Worm (Caenorhabditis elegans) whole organism, L1 larva: ENCODE results near the gene K02E10.5.

Experiments
- aha-1 ChIP-seq: fragments of 150-350 bp; optimal IDR thresholded peaks from 2 replicates; lab custom pipeline; 2014; ENCODE audit warnings: missing biosample characterization, missing genetic modification characterization
- ama-1 ChIP-seq: fragments of 150-350 bp; optimal IDR thresholded peaks from 2 replicates; lab custom pipeline; 2014
- ceh-88 ChIP-seq: fragments of 200-800 bp; sonication (Bioruptor generic); IDR thresholded peaks from 2 replicates; pipeline ENCODE4 v1.3.6; 2022; ENCODE audit warnings: missing genetic modification characterization, missing compliant biosample characterization
- fkh-4 ChIP-seq: sonication (generic microtip); optimal IDR thresholded peaks from 2 replicates; lab custom pipeline; 2016; ENCODE audit warnings: missing compliant biosample characterization, missing genetic modification characterization, borderline replicate concordance
- lir-3 ChIP-seq: sonication (generic microtip); optimal IDR thresholded peaks from 2 replicates; lab custom pipeline; 2016; ENCODE audit warnings: mild to moderate bottlenecking, missing genetic modification characterization, moderate library complexity, missing compliant biosample characterization; ENCODE audit not compliant: poor library complexity
- mdl-1 ChIP-seq, 2 experiments: fragments of 150-350 bp; optimal IDR thresholded peaks; 2 replicates each; lab custom pipeline; 2014 to 2017; ENCODE audit warnings: missing biosample characterization in 2 of 2, missing genetic modification characterization in 2 of 2, inconsistent platforms in 1 of 2
- unc-130 ChIP-seq: fragments of 150-350 bp; optimal IDR thresholded peaks from 2 replicates; lab custom pipeline; 2017; ENCODE audit warnings: missing biosample characterization, missing genetic modification characterization, inconsistent platforms
- unc-30 ChIP-seq: sonication (generic microtip); optimal IDR thresholded peaks from 2 replicates; lab custom pipeline; 2017; ENCODE audit warnings: missing biosample characterization, missing genetic modification characterization
- unc-62 ChIP-seq: fragments of 150-350 bp; optimal IDR thresholded peaks from 2 replicates; lab custom pipeline; 2014; ENCODE audit warnings: missing biosample characterization, missing genetic modification reagents, missing genetic modification characterization
- ztf-4 ChIP-seq: fragments of 150-350 bp; optimal IDR thresholded peaks from 2 replicates; lab custom pipeline; 2014; ENCODE audit warnings: missing biosample characterization, missing genetic modification characterization

DNA sequence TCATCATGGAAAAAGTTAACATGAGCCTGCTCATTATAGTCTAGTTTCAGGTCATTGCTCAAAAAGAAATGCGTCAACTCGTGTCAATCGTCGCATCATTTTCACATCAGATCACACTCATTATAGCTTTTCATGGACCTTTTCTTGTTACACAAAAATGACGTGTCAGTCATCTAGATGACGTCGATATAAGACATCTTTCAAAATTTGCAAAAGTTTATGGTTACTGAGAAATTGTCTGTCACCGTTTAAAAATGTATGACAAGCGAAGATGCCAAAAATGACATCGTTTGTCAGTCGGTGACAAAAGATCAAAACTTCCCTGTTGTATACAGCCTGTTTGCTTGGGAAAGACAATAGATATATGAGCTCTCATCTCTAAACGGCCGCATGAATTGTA lies 37.6 kb downstream of the K02E10.5 start:
- no peak for TF ChIP-seq mdl-1 (tag; optimal IDR thresholded peaks at IDR 0.05; lab: Kevin White, UChicago)
- TF ChIP-seq aha-1 (tag; lab: Kevin White, UChicago): no peak
- no peak for TF ChIP-seq unc-62 (GFP tag; lab: Kevin White, UChicago)
- TF ChIP-seq unc-130: no peak
- no peak for TF ChIP-seq unc-30 (tag; lab: Kevin White, UChicago)
- TF ChIP-seq lir-3 (tag; lab: Kevin White, UChicago): no peak
- TF ChIP-seq ceh-88 (GFP tag; lab: Robert Waterston, UW): no peak
- TF ChIP-seq ztf-4 (tag; lab: Kevin White, UChicago): no peak
- no peak for TF ChIP-seq fkh-4 (tag; lab: Kevin White, UChicago)
- TF ChIP-seq ama-1 (lab: Kevin White, UChicago): no peak
